Worm (Caenorhabditis elegans) whole organism, L2 larva: ENCODE measurements around the gene kel-1.
"Not testable (repeated sequence)": the region's sequence is repeated elsewhere in the genome, so short reads cannot be mapped to it uniquely, and the experiment has no call there.

Experiments
- ZK546.5 ChIP-seq: sonication (generic microtip); optimal IDR thresholded peaks from 2 replicates; lab custom pipeline; 2017; ENCODE audit warnings: missing biosample characterization, missing genetic modification characterization
- ama-1 ChIP-seq: fragments of 150-350 bp; optimal IDR thresholded peaks from 2 replicates; lab custom pipeline; 2018; ENCODE audit warnings: inconsistent platforms
- lsy-2 ChIP-seq, 2 experiments: fragments of 150-350 bp in 1 of 2; sonication (generic microtip) in 1 of 2; optimal IDR thresholded peaks; 2 replicates each; lab custom pipeline; 2014 to 2017; ENCODE audit warnings: missing biosample characterization in 2 of 2, missing genetic modification characterization in 2 of 2
- nhr-77 ChIP-seq: fragments of 150-350 bp; optimal IDR thresholded peaks from 2 replicates; lab custom pipeline; 2014; ENCODE audit warnings: missing biosample characterization, missing genetic modification characterization
- skn-1 ChIP-seq: sonication (generic microtip); optimal IDR thresholded peaks from 2 replicates; lab custom pipeline; 2017; ENCODE audit warnings: missing biosample characterization, missing genetic modification characterization
- unc-39 ChIP-seq: fragments of 150-350 bp; optimal IDR thresholded peaks from 2 replicates; lab custom pipeline; 2014; ENCODE audit warnings: missing biosample characterization, missing genetic modification characterization
- zag-1 ChIP-seq: fragments of 150-350 bp; optimal IDR thresholded peaks from 2 replicates; lab custom pipeline; 2014; ENCODE audit warnings: missing biosample characterization, missing genetic modification characterization
- ztf-11 ChIP-seq: sonication (generic microtip); optimal IDR thresholded peaks from 2 replicates; lab custom pipeline; 2017; ENCODE audit warnings: missing biosample characterization, missing genetic modification characterization

ce11 chrII:11695161-11695944, 6.6 kb downstream of the kel-1 start, which contains the start of gene tars-1:
- TF ChIP-seq unc-39 (tag; lab: Kevin White, UChicago); lsy-2 (tag; optimal IDR thresholded peaks at IDR 0.05; lab: Kevin White, UChicago); zag-1 (tag; lab: Kevin White, UChicago); ztf-11 (tag; lab: Kevin White, UChicago); nhr-77; ama-1; ZK546.5 (tag; lab: Kevin White, UChicago); skn-1 (tag; lab: Kevin White, UChicago): not testable (repeated sequence)
